Worm (Caenorhabditis elegans) whole organism, young adult: ENCODE results near the gene srh-264.

Experiments
- B0261.1 ChIP-seq: sonication (generic microtip); optimal IDR thresholded peaks from 2 replicates; lab custom pipeline; 2016; ENCODE audit warnings: mild to moderate bottlenecking, missing genetic modification characterization, moderate library complexity, missing compliant biosample characterization
- D2030.7 ChIP-seq: fragments of 200-800 bp; sonication (Bioruptor generic); IDR thresholded peaks from 2 replicates; pipeline ENCODE4 v1.3.6; 2022; ENCODE audit warnings: missing genetic modification reagents, missing genetic modification characterization, missing compliant biosample characterization
- F55B11.4 ChIP-seq: sonication (generic microtip); optimal IDR thresholded peaks from 2 replicates; lab custom pipeline; 2016; ENCODE audit warnings: missing compliant biosample characterization, missing genetic modification characterization, borderline replicate concordance; ENCODE audit not compliant: insufficient read depth
- F57C9.4 ChIP-seq: sonication (generic microtip); optimal IDR thresholded peaks from 2 replicates; lab custom pipeline; 2017; ENCODE audit warnings: mild to moderate bottlenecking, missing genetic modification characterization, missing compliant biosample characterization
- T07F8.4 ChIP-seq: sonication (generic microtip); optimal IDR thresholded peaks from 2 replicates; lab custom pipeline; 2016; ENCODE audit warnings: mild to moderate bottlenecking, missing genetic modification characterization, moderate library complexity, missing compliant biosample characterization
- T26A5.8 ChIP-seq: sonication (generic microtip); optimal IDR thresholded peaks from 2 replicates; lab custom pipeline; 2016; ENCODE audit warnings: missing genetic modification characterization, missing compliant biosample characterization
- Y53F4B.3 ChIP-seq: fragments of 200-800 bp; sonication (Bioruptor generic); IDR thresholded peaks from 2 replicates; pipeline ENCODE4 v1.3.6; 2022; ENCODE audit warnings: missing genetic modification reagents, missing genetic modification characterization, missing compliant biosample characterization
- Y56A3A.18 ChIP-seq: fragments of 200-800 bp; sonication (Bioruptor generic); IDR thresholded peaks from 2 replicates; pipeline ENCODE4 v1.3.6; 2022; ENCODE audit warnings: missing genetic modification reagents, missing genetic modification characterization, missing compliant biosample characterization
- Y95B8A.8 ChIP-seq: fragments of 200-800 bp; sonication (Bioruptor generic); IDR thresholded peaks from 2 replicates; pipeline ENCODE4 v1.3.6; 2022; ENCODE audit warnings: missing genetic modification reagents, missing genetic modification characterization, missing compliant biosample characterization
- ZK185.1 ChIP-seq: sonication (generic microtip); optimal IDR thresholded peaks from 2 replicates; lab custom pipeline; 2016; ENCODE audit warnings: mild to moderate bottlenecking, missing genetic modification characterization, missing compliant biosample characterization; ENCODE audit not compliant: poor library complexity, severe bottlenecking
- akir-1 ChIP-seq: fragments of 200-800 bp; sonication (Bioruptor generic); optimal IDR thresholded peaks from 2 replicates; lab custom pipeline; 2018; ENCODE audit warnings: mild to moderate bottlenecking, missing genetic modification characterization, moderate library complexity, missing compliant biosample characterization
- athp-1 ChIP-seq: sonication (generic microtip); optimal IDR thresholded peaks from 2 replicates; lab custom pipeline; 2017; ENCODE audit warnings: mild to moderate bottlenecking, missing genetic modification characterization, missing compliant biosample characterization
- attf-3 ChIP-seq: fragments of 200-800 bp; sonication (Bioruptor generic); conservative IDR thresholded peaks from 2 replicates; pipeline ENCODE4 v1.3.6; 2022; ENCODE audit warnings: missing genetic modification reagents, missing genetic modification characterization, missing compliant biosample characterization
- attf-6 ChIP-seq: fragments of 200-800 bp; sonication (Bioruptor generic); IDR thresholded peaks from 2 replicates; pipeline ENCODE4 v1.3.6; 2022; ENCODE audit warnings: missing genetic modification reagents, missing genetic modification characterization, missing compliant biosample characterization
- ceh-40 ChIP-seq: fragments of 200-800 bp; sonication (Bioruptor generic); IDR thresholded peaks from 2 replicates; pipeline ENCODE4 v1.3.6; 2022; ENCODE audit warnings: missing genetic modification characterization, missing compliant biosample characterization
- ceh-79 ChIP-seq: sonication (generic microtip); optimal IDR thresholded peaks from 2 replicates; lab custom pipeline; 2017; ENCODE audit warnings: mild to moderate bottlenecking, missing genetic modification characterization, missing compliant biosample characterization
- chd-7 ChIP-seq: sonication (generic microtip); optimal IDR thresholded peaks from 2 replicates; lab custom pipeline; 2016; ENCODE audit warnings: mild to moderate bottlenecking, missing genetic modification characterization, moderate library complexity, missing compliant biosample characterization
- dox-1 ChIP-seq: fragments of 200-800 bp; sonication (Bioruptor generic); IDR thresholded peaks from 2 replicates; pipeline ENCODE4 v1.3.6; 2022; ENCODE audit warnings: missing genetic modification reagents, missing genetic modification characterization, missing compliant biosample characterization
- egl-44 ChIP-seq: fragments of 200-800 bp; sonication (Bioruptor generic); IDR thresholded peaks from 2 replicates; pipeline ENCODE4 v1.3.6; 2022; ENCODE audit warnings: missing genetic modification reagents, missing genetic modification characterization, missing compliant biosample characterization
- ekl-4 ChIP-seq: fragments of 200-800 bp; sonication (Bioruptor generic); IDR thresholded peaks from 2 replicates; pipeline ENCODE4 v1.3.6; 2022; ENCODE audit warnings: missing genetic modification reagents, missing genetic modification characterization, missing compliant biosample characterization
- fkh-3 ChIP-seq: sonication (generic microtip); optimal IDR thresholded peaks from 2 replicates; lab custom pipeline; 2016; ENCODE audit warnings: mild to moderate bottlenecking, missing genetic modification characterization, missing compliant biosample characterization
- gei-17 ChIP-seq: fragments of 200-800 bp; sonication (Bioruptor generic); optimal IDR thresholded peaks from 2 replicates; lab custom pipeline; 2018; ENCODE audit warnings: mild to moderate bottlenecking, missing genetic modification characterization, missing compliant biosample characterization
- him-1 ChIP-seq: sonication (generic microtip); optimal IDR thresholded peaks from 2 replicates; lab custom pipeline; 2016; ENCODE audit warnings: missing genotype, missing genetic modification reagents, missing genetic modification characterization, missing compliant biosample characterization
- hmg-20 ChIP-seq: fragments of 200-800 bp; sonication (Bioruptor generic); IDR thresholded peaks from 2 replicates; pipeline ENCODE4 v1.3.6; 2022; ENCODE audit warnings: missing genetic modification reagents, missing genetic modification characterization, missing compliant biosample characterization
- lag-1 ChIP-seq: fragments of 200-800 bp; sonication (Bioruptor generic); IDR thresholded peaks from 2 replicates; pipeline ENCODE4 v1.3.6; 2022; ENCODE audit warnings: missing genetic modification reagents, missing genetic modification characterization, missing compliant biosample characterization
- lin-26 ChIP-seq: fragments of 200-800 bp; sonication (Bioruptor generic); IDR thresholded peaks from 2 replicates; pipeline ENCODE4 v1.3.6; 2022; ENCODE audit warnings: missing genetic modification reagents, missing genetic modification characterization, missing compliant biosample characterization
- lin-40 ChIP-seq: sonication (generic microtip); optimal IDR thresholded peaks from 2 replicates; lab custom pipeline; 2016; ENCODE audit warnings: missing genetic modification characterization, mild to moderate bottlenecking, missing compliant biosample characterization, missing genotype, missing genetic modification reagents
- lin-54 ChIP-seq: fragments of 200-800 bp; sonication (Bioruptor generic); optimal IDR thresholded peaks from 2 replicates; lab custom pipeline; 2018; ENCODE audit warnings: mild to moderate bottlenecking, missing genetic modification characterization, missing compliant biosample characterization
- madf-6 ChIP-seq: fragments of 200-800 bp; sonication (Bioruptor generic); IDR thresholded peaks from 2 replicates; pipeline ENCODE4 v1.3.6; 2022; ENCODE audit warnings: missing genetic modification reagents, missing genetic modification characterization, missing compliant biosample characterization
- mcd-1 ChIP-seq: fragments of 200-800 bp; sonication (Bioruptor generic); IDR thresholded peaks from 2 replicates; pipeline ENCODE4 v1.3.6; 2022; ENCODE audit warnings: missing genetic modification reagents, missing genetic modification characterization, missing compliant biosample characterization
- mel-28 ChIP-seq: sonication (generic microtip); optimal IDR thresholded peaks from 2 replicates; lab custom pipeline; 2016; ENCODE audit warnings: borderline replicate concordance, mild to moderate bottlenecking, missing genetic modification characterization, missing compliant biosample characterization
- mes-4 ChIP-seq: sonication (generic microtip); optimal IDR thresholded peaks from 2 replicates; lab custom pipeline; 2016; ENCODE audit warnings: missing genotype, missing genetic modification characterization, missing compliant biosample characterization
- mxl-1 ChIP-seq: sonication (generic microtip); optimal IDR thresholded peaks from 2 replicates; lab custom pipeline; 2016; ENCODE audit warnings: missing genetic modification characterization, missing compliant biosample characterization
- nhr-179 ChIP-seq: sonication (generic microtip); optimal IDR thresholded peaks from 2 replicates; lab custom pipeline; 2016; ENCODE audit warnings: mild to moderate bottlenecking, missing genetic modification characterization, missing compliant biosample characterization
- nhr-80 ChIP-seq: sonication (generic microtip); optimal IDR thresholded peaks from 2 replicates; lab custom pipeline; 2016; ENCODE audit warnings: missing genetic modification characterization, missing compliant biosample characterization
- nhr-90 ChIP-seq: sonication (generic microtip); optimal IDR thresholded peaks from 2 replicates; lab custom pipeline; 2016; ENCODE audit warnings: missing genotype, mild to moderate bottlenecking, missing genetic modification characterization, missing compliant biosample characterization
- rcor-1 ChIP-seq: fragments of 200-800 bp; sonication (Bioruptor generic); IDR thresholded peaks from 2 replicates; pipeline ENCODE4 v1.3.6; 2022; ENCODE audit warnings: missing genetic modification reagents, missing genetic modification characterization, missing compliant biosample characterization
- rec-8 ChIP-seq, 2 experiments: sonication (generic microtip); optimal IDR thresholded peaks; 2 replicates each; lab custom pipeline; 2016; ENCODE audit warnings: mild to moderate bottlenecking in 2 of 2, missing genetic modification characterization in 2 of 2, missing genetic modification reagents in 2 of 2, missing genotype in 2 of 2, missing biosample characterization in 1 of 2, missing compliant biosample characterization in 1 of 2, moderate library complexity in 1 of 2
- somi-1 ChIP-seq: fragments of 200-800 bp; sonication (Bioruptor generic); optimal IDR thresholded peaks from 2 replicates; lab custom pipeline; 2018; ENCODE audit warnings: mild to moderate bottlenecking, missing genetic modification characterization, missing compliant biosample characterization
- tbp1 ChIP-seq: fragments of 200-800 bp; sonication (Bioruptor generic); optimal IDR thresholded peaks from 2 replicates; lab custom pipeline; 2018; ENCODE audit warnings: mild to moderate bottlenecking, missing genetic modification characterization, missing compliant biosample characterization
- unc-62 ChIP-seq: fragments of 150-350 bp; optimal IDR thresholded peaks from 2 replicates; lab custom pipeline; 2014; ENCODE audit warnings: missing biosample characterization, missing genetic modification reagents, missing genetic modification characterization
- xnd-1 ChIP-seq: sonication (generic microtip); optimal IDR thresholded peaks from 2 replicates; lab custom pipeline; 2016; ENCODE audit warnings: missing genotype, missing genetic modification reagents, missing genetic modification characterization, missing compliant biosample characterization
- zfh-2 ChIP-seq: fragments of 200-800 bp; sonication (Bioruptor generic); conservative IDR thresholded peaks from 2 replicates; pipeline ENCODE4 v1.3.6; 2022; ENCODE audit warnings: missing genetic modification reagents, missing genetic modification characterization, missing compliant biosample characterization
- ztf-22 ChIP-seq: fragments of 200-800 bp; sonication (Bioruptor generic); optimal IDR thresholded peaks from 2 replicates; lab custom pipeline; 2018; ENCODE audit warnings: mild to moderate bottlenecking, missing genetic modification characterization, moderate library complexity, missing compliant biosample characterization
- ztf-25 ChIP-seq: fragments of 200-800 bp; sonication (Bioruptor generic); IDR thresholded peaks from 2 replicates; pipeline ENCODE4 v1.3.6; 2022; ENCODE audit warnings: missing genetic modification reagents, missing genetic modification characterization, missing compliant biosample characterization
- ztf-28 ChIP-seq: fragments of 200-800 bp; sonication (Bioruptor generic); IDR thresholded peaks from 2 replicates; pipeline ENCODE4 v1.3.6; 2022; ENCODE audit warnings: missing genetic modification reagents, missing genetic modification characterization, missing compliant biosample characterization
- ztf-6 ChIP-seq: fragments of 200-800 bp; sonication (Bioruptor generic); IDR thresholded peaks from 2 replicates; pipeline ENCODE4 v1.3.6; 2022; ENCODE audit warnings: missing genetic modification reagents, missing genetic modification characterization, missing compliant biosample characterization

The srh-264 gene

DNA sequence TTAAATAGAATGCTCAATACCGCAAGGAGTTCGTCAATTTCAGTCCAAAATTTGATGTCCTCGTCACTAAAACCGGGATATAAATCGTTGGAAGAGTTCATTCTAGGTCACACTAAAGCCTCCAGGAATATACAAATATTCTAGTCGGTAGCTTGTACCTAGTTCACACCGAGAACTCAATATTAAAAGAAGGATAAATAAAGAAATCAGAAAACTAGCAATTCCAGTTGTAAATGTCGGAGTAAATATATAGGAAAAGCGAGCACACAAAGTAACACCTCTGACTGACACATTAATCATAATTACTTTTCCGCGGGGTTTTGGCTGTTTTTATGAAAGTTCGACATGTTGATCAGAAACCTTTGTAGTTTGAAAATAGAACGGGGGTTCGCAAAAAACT lies 37.5 kb downstream of the srh-264 start, which contains the start of gene srw-33:
Gene srw-33 (minus strand): TSS at position 101 of the 400 bp plus-strand sequence.
- TF ChIP-seq xnd-1 (tag; lab: Kevin White, UChicago) (no peak), Y95B8A.8 (GFP tag; lab: Robert Waterston, UW) (no peak), nhr-179 (tag; lab: Kevin White, UChicago) (no peak), lin-40 (tag; lab: Kevin White, UChicago) (no peak), hmg-20 (GFP tag; lab: Robert Waterston, UW) (no peak), unc-62 (GFP tag; lab: Kevin White, UChicago) (no peak), F57C9.4 (tag; lab: Kevin White, UChicago) (no peak)

DNA sequence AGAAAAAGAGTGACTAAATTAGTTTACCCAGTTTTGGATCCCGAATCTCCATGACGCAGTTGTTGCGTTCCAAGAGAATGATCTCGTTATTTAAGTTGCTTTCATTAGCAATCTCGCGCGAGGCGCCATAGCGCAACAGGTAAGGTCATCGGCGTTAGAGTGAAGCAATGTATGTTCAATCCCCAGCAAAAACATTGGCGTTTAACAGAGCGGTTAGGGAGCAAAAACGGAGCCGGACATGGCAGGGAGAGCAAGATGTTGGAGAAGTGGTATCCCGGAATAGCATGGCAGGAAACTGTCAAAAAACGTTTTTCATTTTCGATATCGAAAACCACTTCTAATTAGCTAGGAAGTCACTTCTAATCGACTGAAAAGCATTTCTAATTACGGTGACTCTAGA lies 40.4 kb downstream of the srh-264 start:
- TF ChIP-seq F57C9.4 (tag; lab: Kevin White, UChicago) = no peak
- TF ChIP-seq mxl-1 (tag; lab: Kevin White, UChicago) = peak; percentile 10
- peak; percentile 65 for TF ChIP-seq madf-6
- peak; percentile 44; the same call in 1 of the 2 replicates for TF ChIP-seq ztf-28 (GFP tag; lab: Robert Waterston, UW)
- TF ChIP-seq mes-4 (tag; lab: Kevin White, UChicago) = peak; percentile 47
- peak; percentile 52; the same call in 1 of the 2 replicates for TF ChIP-seq attf-6 (GFP tag; lab: Robert Waterston, UW)
- TF ChIP-seq Y56A3A.18 (GFP tag; lab: Robert Waterston, UW) = peak; percentile 69; the same call in 1 of the 2 replicates
- TF ChIP-seq zfh-2 (GFP tag; lab: Robert Waterston, UW) = no peak
- no peak for TF ChIP-seq T07F8.4
- TF ChIP-seq somi-1 (GFP tag; lab: Kevin White, UChicago) = peak; percentile 2
- no peak for TF ChIP-seq T26A5.8 (tag; lab: Kevin White, UChicago)
- TF ChIP-seq mel-28 = no peak
- peak; percentile 86 for TF ChIP-seq tbp1 (GFP tag; lab: Kevin White, UChicago)
- TF ChIP-seq ZK185.1 (tag; lab: Kevin White, UChicago) = peak; percentile 43
- TF ChIP-seq mcd-1 (GFP tag; lab: Robert Waterston, UW) = no peak
- peak; percentile 55; the same call in 1 of the 2 replicates for TF ChIP-seq rcor-1 (GFP tag; lab: Robert Waterston, UW)
- 0 out of 2 replicates have a peak, but pooled peaks have one; percentile 30 for TF ChIP-seq lag-1 (GFP tag; lab: Robert Waterston, UW)
- TF ChIP-seq nhr-90 (tag; lab: Kevin White, UChicago) = peak; percentile 23
- TF ChIP-seq ceh-40 (GFP tag; lab: Robert Waterston, UW) = no peak
- TF ChIP-seq fkh-3 (tag; lab: Kevin White, UChicago) = peak; percentile 32
- TF ChIP-seq rec-8 (tag; optimal IDR thresholded peaks at IDR 0.05; lab: Kevin White, UChicago) = peak in 1 of 2 experiments; percentile 67
- 0 out of 2 replicates have a peak, but pooled peaks have one; percentile 28 for TF ChIP-seq Y53F4B.3 (GFP tag; lab: Robert Waterston, UW)
- TF ChIP-seq nhr-80 (tag; lab: Kevin White, UChicago) = no peak
- peak; percentile 67; the same call in 1 of the 2 replicates for TF ChIP-seq egl-44 (GFP tag; lab: Robert Waterston, UW)
- TF ChIP-seq ekl-4 (GFP tag; lab: Robert Waterston, UW) = peak; percentile 31; the same call in 1 of the 2 replicates
- no peak for TF ChIP-seq chd-7 (tag; lab: Kevin White, UChicago)
- TF ChIP-seq dox-1 = peak; percentile 43; the same call in 1 of the 2 replicates
- no peak for TF ChIP-seq ceh-79 (tag; lab: Kevin White, UChicago)
- TF ChIP-seq him-1 (tag; lab: Kevin White, UChicago) = peak; percentile 57
- TF ChIP-seq ztf-22 = no peak
- TF ChIP-seq ztf-6 = no peak
- no peak for TF ChIP-seq akir-1 (GFP tag; lab: Kevin White, UChicago)
- TF ChIP-seq ztf-25 = 0 out of 2 replicates have a peak, but pooled peaks have one; percentile 49
- TF ChIP-seq B0261.1 = peak; percentile 67
- peak; percentile 16 for TF ChIP-seq lin-54 (GFP tag; lab: Kevin White, UChicago)
- peak; percentile 93 for TF ChIP-seq lin-26 (GFP tag; lab: Robert Waterston, UW)
- TF ChIP-seq D2030.7 = peak; percentile 80
- no peak for TF ChIP-seq F55B11.4 (tag; lab: Kevin White, UChicago)
- no peak for TF ChIP-seq gei-17 (GFP tag; lab: Kevin White, UChicago)
- TF ChIP-seq athp-1 (tag; lab: Kevin White, UChicago) = peak; percentile 17
- TF ChIP-seq attf-3 = no peak
